Worm (Caenorhabditis elegans): ENCODE data around the gene C54E4.5.

- TF ChIP-seq ama-1 (optimal IDR thresholded peaks at IDR 0.05) (no peak), tra-4 (tag; optimal IDR thresholded peaks at IDR 0.05) (no peak), tbx-37 (GFP tag; conservative IDR thresholded peaks at IDR 0.05) (no peak), ceh-13 (GFP tag; optimal IDR thresholded peaks at IDR 0.05) (no peak), flt-1 (GFP tag; IDR thresholded peaks at IDR 0.05) (no peak)
Measured at ce11 chrIV:2193037-2193436, 43.9 kb upstream of the C54E4.5 start.
